Worm (Caenorhabditis elegans) whole organism, L1 larva: ENCODE measurements around the gene F08D12.2.
A peak's percentile ranks its signal among the peaks of the same experiment; 100 is the strongest.

ENCODE experiments used
- F16B12.6 ChIP-seq: fragments of 150-350 bp; optimal IDR thresholded peaks from 2 replicates; lab custom pipeline; 2014; ENCODE audit warnings: missing biosample characterization, missing genetic modification characterization
- aly-2 ChIP-seq: fragments of 150-350 bp; optimal IDR thresholded peaks from 2 replicates; lab custom pipeline; 2014; ENCODE audit warnings: missing biosample characterization, missing genetic modification characterization
- ama-1 ChIP-seq: fragments of 150-350 bp; optimal IDR thresholded peaks from 2 replicates; lab custom pipeline; 2014
- blmp-1 ChIP-seq: fragments of 150-350 bp; optimal IDR thresholded peaks from 2 replicates; lab custom pipeline; 2014; ENCODE audit warnings: missing biosample characterization, missing genetic modification characterization
- ceh-8 ChIP-seq: fragments of 200-800 bp; sonication (Bioruptor generic); optimal IDR thresholded peaks from 2 replicates; lab custom pipeline; 2018; ENCODE audit warnings: mild to moderate bottlenecking, missing genetic modification characterization, moderate library complexity, missing compliant biosample characterization
- ceh-82 ChIP-seq, 3 experiments: fragments of 150-350 bp in 1 of 3; sonication (generic microtip) in 2 of 3; optimal IDR thresholded peaks; 2 replicates each; lab custom pipeline; 2014 to 2017; ENCODE audit warnings: missing biosample characterization in 3 of 3, missing genetic modification characterization in 3 of 3
- ceh-88 ChIP-seq: fragments of 200-800 bp; sonication (Bioruptor generic); IDR thresholded peaks from 2 replicates; pipeline ENCODE4 v1.3.6; 2022; ENCODE audit warnings: missing genetic modification characterization, missing compliant biosample characterization
- dpl-1 ChIP-seq, 3 experiments: fragments of 150-350 bp in 2 of 3; sonication (generic microtip) in 1 of 3; optimal IDR thresholded peaks; 2 replicates each; lab custom pipeline; 2014 to 2017; ENCODE audit warnings: missing biosample characterization in 3 of 3, missing genetic modification characterization in 3 of 3, missing genetic modification reagents in 3 of 3
- dsc-1 ChIP-seq: sonication (generic microtip); optimal IDR thresholded peaks from 2 replicates; lab custom pipeline; 2016; ENCODE audit warnings: mild to moderate bottlenecking, missing genetic modification characterization, missing compliant biosample characterization
- efl-1 ChIP-seq, 4 experiments: fragments of 150-350 bp; optimal IDR thresholded peaks in 3 of 4; peaks in 1 of 4; 1 replicate in 1 of 4; 2 replicates in 3 of 4; lab custom pipeline; 2014; ENCODE audit warnings: missing biosample characterization in 2 of 4, missing genetic modification characterization in 2 of 4, missing genetic modification reagents in 2 of 4
- efl-3 ChIP-seq: fragments of 200-800 bp; sonication (Bioruptor generic); optimal IDR thresholded peaks from 2 replicates; lab custom pipeline; 2018; ENCODE audit warnings: mild to moderate bottlenecking, missing genetic modification characterization, missing compliant biosample characterization
- elt-2 ChIP-seq: sonication (generic microtip); optimal IDR thresholded peaks from 2 replicates; lab custom pipeline; 2016; ENCODE audit warnings: missing genetic modification characterization, mild to moderate bottlenecking, inconsistent platforms, missing compliant biosample characterization, missing genetic modification reagents
- ets-5 ChIP-seq: fragments of 200-800 bp; sonication (Bioruptor generic); IDR thresholded peaks from 2 replicates; pipeline ENCODE4 v1.3.6; 2022; ENCODE audit warnings: missing genetic modification characterization, missing compliant biosample characterization
- fkh-10 ChIP-seq: sonication (generic microtip); optimal IDR thresholded peaks from 2 replicates; lab custom pipeline; 2017; ENCODE audit warnings: missing biosample characterization, missing genetic modification reagents, missing genetic modification characterization
- fkh-4 ChIP-seq: sonication (generic microtip); optimal IDR thresholded peaks from 2 replicates; lab custom pipeline; 2016; ENCODE audit warnings: missing compliant biosample characterization, missing genetic modification characterization, borderline replicate concordance
- fkh-8 ChIP-seq: sonication (generic microtip); optimal IDR thresholded peaks from 2 replicates; lab custom pipeline; 2016; ENCODE audit warnings: mild to moderate bottlenecking, missing genetic modification characterization, missing compliant biosample characterization
- grh-1 ChIP-seq: fragments of 200-800 bp; sonication (Bioruptor generic); IDR thresholded peaks from 2 replicates; pipeline ENCODE4 v1.3.6; 2022; ENCODE audit warnings: missing genetic modification reagents, missing genetic modification characterization, missing compliant biosample characterization
- hlh-17 ChIP-seq: fragments of 200-800 bp; sonication (Bioruptor generic); optimal IDR thresholded peaks from 2 replicates; lab custom pipeline; 2018; ENCODE audit warnings: missing genetic modification characterization, mild to moderate bottlenecking, missing compliant biosample characterization, moderate library complexity, borderline replicate concordance
- hlh-4 ChIP-seq: sonication (generic microtip); optimal IDR thresholded peaks from 2 replicates; lab custom pipeline; 2016; ENCODE audit warnings: mild to moderate bottlenecking, missing genetic modification characterization, missing compliant biosample characterization
- hpl-2 ChIP-seq: fragments of 150-350 bp; optimal IDR thresholded peaks from 2 replicates; lab custom pipeline; 2014; ENCODE audit warnings: missing biosample characterization, missing genetic modification reagents, missing genetic modification characterization
- irx-1 ChIP-seq: sonication (generic microtip); optimal IDR thresholded peaks from 2 replicates; lab custom pipeline; 2016; ENCODE audit warnings: missing genetic modification characterization, missing compliant biosample characterization
- jun-1 ChIP-seq: fragments of 150-350 bp; optimal IDR thresholded peaks from 2 replicates; lab custom pipeline; 2014; ENCODE audit warnings: missing biosample characterization, missing genetic modification reagents, missing genetic modification characterization
- lin-14 ChIP-seq: fragments of 200-800 bp; sonication (Bioruptor generic); optimal IDR thresholded peaks from 2 replicates; lab custom pipeline; 2018; ENCODE audit warnings: mild to moderate bottlenecking, missing genetic modification characterization, moderate library complexity, missing compliant biosample characterization
- lin-35 ChIP-seq, 2 experiments: fragments of 150-350 bp; optimal IDR thresholded peaks; 2 replicates each; lab custom pipeline; 2014; ENCODE audit warnings: missing biosample characterization in 2 of 2, missing genetic modification characterization in 2 of 2, missing genetic modification reagents in 2 of 2
- lir-3 ChIP-seq: sonication (generic microtip); optimal IDR thresholded peaks from 2 replicates; lab custom pipeline; 2016; ENCODE audit warnings: mild to moderate bottlenecking, missing genetic modification characterization, moderate library complexity, missing compliant biosample characterization; ENCODE audit not compliant: poor library complexity
- lsy-2 ChIP-seq, 2 experiments: fragments of 150-350 bp; optimal IDR thresholded peaks; 2 replicates each; lab custom pipeline; 2014; ENCODE audit warnings: missing biosample characterization in 2 of 2, missing genetic modification characterization in 2 of 2
- mab-9 ChIP-seq: fragments of 200-800 bp; sonication (Bioruptor generic); IDR thresholded peaks from 2 replicates; pipeline ENCODE4 v1.3.6; 2022; ENCODE audit warnings: missing genetic modification reagents, missing genetic modification characterization, missing compliant biosample characterization
- mdl-1 ChIP-seq, 2 experiments: fragments of 150-350 bp; optimal IDR thresholded peaks; 2 replicates each; lab custom pipeline; 2014 to 2017; ENCODE audit warnings: missing biosample characterization in 2 of 2, missing genetic modification characterization in 2 of 2, inconsistent platforms in 1 of 2
- mef-2 ChIP-seq: fragments of 150-350 bp; optimal IDR thresholded peaks from 2 replicates; lab custom pipeline; 2014; ENCODE audit warnings: missing biosample characterization, missing genetic modification characterization
- nhr-11 ChIP-seq: fragments of 150-350 bp; optimal IDR thresholded peaks from 2 replicates; lab custom pipeline; 2014; ENCODE audit warnings: missing biosample characterization, missing genetic modification characterization
- nhr-12 ChIP-seq: sonication (generic microtip); optimal IDR thresholded peaks from 2 replicates; lab custom pipeline; 2017; ENCODE audit warnings: missing biosample characterization, missing genetic modification characterization
- nhr-19 ChIP-seq: fragments of 200-800 bp; sonication (Bioruptor generic); conservative IDR thresholded peaks from 2 replicates; pipeline ENCODE4 v1.3.6; 2022; ENCODE audit warnings: missing genetic modification characterization, missing compliant biosample characterization
- nhr-20 ChIP-seq: sonication (generic microtip); optimal IDR thresholded peaks from 2 replicates; lab custom pipeline; 2016; ENCODE audit warnings: mild to moderate bottlenecking, missing genetic modification characterization, missing compliant biosample characterization
- nhr-237 ChIP-seq: fragments of 150-350 bp; optimal IDR thresholded peaks from 2 replicates; lab custom pipeline; 2014; ENCODE audit warnings: missing biosample characterization, missing genetic modification characterization
- nhr-28 ChIP-seq: fragments of 150-350 bp; optimal IDR thresholded peaks from 2 replicates; lab custom pipeline; 2014; ENCODE audit warnings: missing biosample characterization, missing genetic modification characterization
- nhr-71 ChIP-seq: sonication (generic microtip); optimal IDR thresholded peaks from 2 replicates; lab custom pipeline; 2016; ENCODE audit warnings: mild to moderate bottlenecking, missing genetic modification characterization, moderate library complexity, missing compliant biosample characterization
- nhr-76 ChIP-seq: sonication (generic microtip); optimal IDR thresholded peaks from 2 replicates; lab custom pipeline; 2017; ENCODE audit warnings: missing biosample characterization, missing genetic modification characterization
- nhr-77 ChIP-seq: fragments of 150-350 bp; optimal IDR thresholded peaks from 2 replicates; lab custom pipeline; 2014; ENCODE audit warnings: missing biosample characterization, missing genetic modification characterization
- nhr-84 ChIP-seq: sonication (generic microtip); optimal IDR thresholded peaks from 2 replicates; lab custom pipeline; 2017; ENCODE audit warnings: missing biosample characterization, missing genetic modification characterization
- nhr-85 ChIP-seq: sonication (generic microtip); peaks from one replicate; lab custom pipeline; 2016; ENCODE audit warnings: missing genetic modification characterization, inconsistent platforms, missing compliant biosample characterization
- pax-3 ChIP-seq: fragments of 200-800 bp; sonication (Bioruptor generic); optimal IDR thresholded peaks from 2 replicates; lab custom pipeline; 2018; ENCODE audit warnings: mild to moderate bottlenecking, missing genetic modification characterization, moderate library complexity, missing compliant biosample characterization
- rnt-1 ChIP-seq: sonication (generic microtip); optimal IDR thresholded peaks from 2 replicates; lab custom pipeline; 2016; ENCODE audit warnings: mild to moderate bottlenecking, missing genetic modification characterization, moderate library complexity, missing compliant biosample characterization
- skn-1 ChIP-seq: fragments of 150-350 bp; optimal IDR thresholded peaks from 2 replicates; lab custom pipeline; 2014; ENCODE audit warnings: missing biosample characterization, missing genetic modification characterization
- snpc-4 ChIP-seq: fragments of 150-350 bp; optimal IDR thresholded peaks from 2 replicates; lab custom pipeline; 2014; ENCODE audit warnings: missing biosample characterization, missing genetic modification characterization
- snu-23 ChIP-seq: sonication (generic microtip); optimal IDR thresholded peaks from 2 replicates; lab custom pipeline; 2016; ENCODE audit warnings: missing genetic modification characterization, missing compliant biosample characterization
- sox-4 ChIP-seq: sonication (generic microtip); optimal IDR thresholded peaks from 2 replicates; lab custom pipeline; 2016; ENCODE audit warnings: missing genetic modification characterization, missing compliant biosample characterization
- tbx-2 ChIP-seq: sonication (generic microtip); optimal IDR thresholded peaks from 2 replicates; lab custom pipeline; 2016; ENCODE audit warnings: missing genetic modification characterization, missing compliant biosample characterization
- tlp-1 ChIP-seq: fragments of 150-350 bp; optimal IDR thresholded peaks from 2 replicates; lab custom pipeline; 2014; ENCODE audit warnings: missing biosample characterization, missing genetic modification characterization
- vab-15 ChIP-seq: sonication (generic microtip); optimal IDR thresholded peaks from 2 replicates; lab custom pipeline; 2017; ENCODE audit warnings: missing genotype, mild to moderate bottlenecking, missing genetic modification characterization, missing compliant biosample characterization
- zag-1 ChIP-seq: fragments of 150-350 bp; optimal IDR thresholded peaks from 2 replicates; lab custom pipeline; 2014; ENCODE audit warnings: missing biosample characterization, missing genetic modification characterization
- zip-4 ChIP-seq: fragments of 200-800 bp; sonication (Bioruptor generic); optimal IDR thresholded peaks from 2 replicates; lab custom pipeline; 2018; ENCODE audit warnings: mild to moderate bottlenecking, missing genetic modification characterization, moderate library complexity, missing compliant biosample characterization
- ztf-4 ChIP-seq: fragments of 150-350 bp; optimal IDR thresholded peaks from 2 replicates; lab custom pipeline; 2014; ENCODE audit warnings: missing biosample characterization, missing genetic modification characterization

The F08D12.2 gene

ce11 chrII:2804245-2804644 lies 22.8 kb downstream of the F08D12.2 start:
- TF ChIP-seq efl-3 (GFP tag; lab: Kevin White, UChicago) = no peak
- peak in 1 of 2 experiments; percentile 42 for TF ChIP-seq lsy-2 (tag; optimal IDR thresholded peaks at IDR 0.05; lab: Kevin White, UChicago)
- no peak for TF ChIP-seq zag-1
- no peak for TF ChIP-seq nhr-11 (tag; lab: Kevin White, UChicago)
- TF ChIP-seq nhr-76 (tag; lab: Kevin White, UChicago) = no peak
- no peak for TF ChIP-seq tbx-2 (tag; lab: Kevin White, UChicago)
- no peak for TF ChIP-seq sox-4
- no peak for TF ChIP-seq hpl-2 (GFP tag; lab: Kevin White, UChicago)
- TF ChIP-seq snu-23 (GFP tag; lab: Kevin White, UChicago) = peak; percentile 2
- TF ChIP-seq mab-9 (GFP tag; lab: Robert Waterston, UW) = no peak
- TF ChIP-seq skn-1 (tag; lab: Kevin White, UChicago) = no peak
- TF ChIP-seq irx-1 (tag; lab: Kevin White, UChicago) = no peak
- no peak for TF ChIP-seq ceh-8
- no peak for TF ChIP-seq hlh-4
- no peak for TF ChIP-seq F16B12.6 (tag; lab: Kevin White, UChicago)
- no peak for TF ChIP-seq nhr-237 (tag; lab: Kevin White, UChicago)
- no peak for TF ChIP-seq dsc-1 (tag; lab: Kevin White, UChicago)
- TF ChIP-seq mdl-1 (tag; optimal IDR thresholded peaks at IDR 0.05; lab: Kevin White, UChicago) = peak in 1 of 2 experiments; percentile 32
- TF ChIP-seq fkh-10 (GFP tag; lab: Kevin White, UChicago) = no peak
- TF ChIP-seq zip-4 = no peak
- no peak for TF ChIP-seq nhr-20 (tag; lab: Kevin White, UChicago)
- no peak for TF ChIP-seq ets-5 (GFP tag; lab: Robert Waterston, UW)
- no peak for TF ChIP-seq rnt-1 (tag; lab: Kevin White, UChicago)
- TF ChIP-seq mef-2 (tag; lab: Kevin White, UChicago) = no peak
- no peak for TF ChIP-seq snpc-4 (tag; lab: Kevin White, UChicago)
- no peak for TF ChIP-seq pax-3 (tag; lab: Kevin White, UChicago)
- TF ChIP-seq nhr-77 (tag; lab: Kevin White, UChicago) = no peak
- no peak for TF ChIP-seq nhr-19 (GFP tag; lab: Robert Waterston, UW)
- TF ChIP-seq elt-2 (tag; lab: Kevin White, UChicago) = no peak
- no peak for TF ChIP-seq vab-15 (tag; lab: Kevin White, UChicago)
- TF ChIP-seq ama-1 (lab: Kevin White, UChicago) = no peak
- TF ChIP-seq fkh-8 (tag; lab: Kevin White, UChicago) = no peak
- TF ChIP-seq ceh-88 = no peak
- TF ChIP-seq ztf-4 (tag; lab: Kevin White, UChicago) = no peak
- TF ChIP-seq dpl-1 (GFP tag; optimal IDR thresholded peaks at IDR 0.05; lab: Kevin White, UChicago) = peak in 1 of 3 experiments; percentile 13
- peak; percentile 34 to 51 for TF ChIP-seq efl-1 (optimal IDR thresholded peaks at IDR 0.05; lab: Kevin White, UChicago)
- no peak for TF ChIP-seq efl-1 (GFP tag; optimal IDR thresholded peaks at IDR 0.05 in 1 of 2; lab: Kevin White, UChicago)
- TF ChIP-seq lin-14 (GFP tag; lab: Kevin White, UChicago) = peak; percentile 65
- TF ChIP-seq nhr-84 (tag; lab: Kevin White, UChicago) = no peak
- TF ChIP-seq nhr-12 (tag; lab: Kevin White, UChicago) = no peak
- TF ChIP-seq nhr-71 (tag; lab: Kevin White, UChicago) = peak; percentile 46
- TF ChIP-seq nhr-85 (tag; lab: Kevin White, UChicago) = no peak
- no peak for TF ChIP-seq jun-1 (tag; lab: Kevin White, UChicago)
- TF ChIP-seq lin-35 (GFP tag; optimal IDR thresholded peaks at IDR 0.05; lab: Kevin White, UChicago) = no peak
- TF ChIP-seq blmp-1 (tag; lab: Kevin White, UChicago) = no peak
- no peak for TF ChIP-seq tlp-1
- peak in 1 of 3 experiments; percentile 15 for TF ChIP-seq ceh-82 (tag; optimal IDR thresholded peaks at IDR 0.05; lab: Kevin White, UChicago)
- TF ChIP-seq grh-1 (GFP tag; lab: Robert Waterston, UW) = no peak
- no peak for TF ChIP-seq lir-3 (tag; lab: Kevin White, UChicago)
- TF ChIP-seq aly-2 (tag; lab: Kevin White, UChicago) = no peak
- no peak for TF ChIP-seq hlh-17 (GFP tag; lab: Kevin White, UChicago)
- TF ChIP-seq nhr-28 = no peak
- TF ChIP-seq fkh-4 = no peak
